Worm (Caenorhabditis elegans): ENCODE measurements around the gene slc-17.2.
"Not testable (repeated sequence)": the region's sequence is repeated elsewhere in the genome, so short reads cannot be mapped to it uniquely, and the experiment has no call there.

ce11 chrIII:9408304-9408703 lies 18.4 kb upstream of the slc-17.2 start:
- not testable (repeated sequence) for TF ChIP-seq klf-2 (GFP tag; conservative IDR thresholded peaks at IDR 0.05); flt-1 (GFP tag; IDR thresholded peaks at IDR 0.05); ztf-29 (GFP tag; IDR thresholded peaks at IDR 0.05); ztf-23 (GFP tag; IDR thresholded peaks at IDR 0.05); med-1 (GFP tag; optimal IDR thresholded peaks at IDR 0.05; ENCODE audit: insufficient read depth); T22C8.4 (GFP tag; IDR thresholded peaks at IDR 0.05); cog-1 (tag; optimal IDR thresholded peaks at IDR 0.05); ref-1 (GFP tag; conservative IDR thresholded peaks at IDR 0.05)
- 0 out of 2 replicates have a peak, but pooled peaks have one; percentile 45 for TF ChIP-seq tab-1 (GFP tag; IDR thresholded peaks at IDR 0.05)
